Fruit fly (Drosophila melanogaster) whole organism, embryonic: ENCODE data around the gene CG15333.
A peak's percentile ranks its signal among the peaks of the same experiment; 100 is the strongest.

Source experiments
- ATbp ChIP-seq: fragments of 200-800 bp; sonication (Bioruptor generic); optimal IDR thresholded peaks from 2 replicates; lab custom pipeline; 2017; ENCODE audit warnings: missing biosample characterization, mild to moderate bottlenecking, missing genetic modification characterization, missing genetic modification reagents
- Aef1 ChIP-seq: fragments of 200-800 bp; sonication (Bioruptor generic); IDR thresholded peaks from 3 replicates; pipeline ENCODE4 v1.3.6; 2022; ENCODE audit warnings: missing biosample characterization, missing genetic modification characterization
- Asciz ChIP-seq: fragments of 200-800 bp; sonication (Bioruptor generic); optimal IDR thresholded peaks from 2 replicates; lab custom pipeline; 2017; ENCODE audit warnings: missing biosample characterization, mild to moderate bottlenecking, missing genetic modification characterization, missing genetic modification reagents
- B-H2 ChIP-seq: fragments of 200-800 bp; sonication (Bioruptor generic); optimal IDR thresholded peaks from 2 replicates; lab custom pipeline; 2018; ENCODE audit warnings: missing biosample characterization, mild to moderate bottlenecking, missing genetic modification characterization
- CG10147 ChIP-seq: fragments of 200-800 bp; sonication (Bioruptor generic); optimal IDR thresholded peaks from 2 replicates; lab custom pipeline; 2019; ENCODE audit warnings: missing biosample characterization, mild to moderate bottlenecking, missing genetic modification characterization, moderate library complexity
- CG10979 ChIP-seq: fragments of 200-800 bp; sonication (Bioruptor generic); optimal IDR thresholded peaks from 2 replicates; lab custom pipeline; 2018; ENCODE audit warnings: missing biosample characterization, mild to moderate bottlenecking, missing genetic modification characterization, moderate library complexity
- CG11085 ChIP-seq: fragments of 200-800 bp; sonication (Bioruptor generic); IDR thresholded peaks from 2 replicates; pipeline ENCODE4 v1.3.6; 2022; ENCODE audit warnings: missing biosample characterization, missing genetic modification characterization
- CG12104 ChIP-seq: fragments of 200-800 bp; sonication (Bioruptor generic); optimal IDR thresholded peaks from 3 replicates; lab custom pipeline; 2016; ENCODE audit warnings: missing biosample characterization, missing genetic modification characterization
- CG1233 ChIP-seq: fragments of 200-800 bp; sonication (Bioruptor generic); optimal IDR thresholded peaks from 4 replicates; lab custom pipeline; 2018; ENCODE audit warnings: missing biosample characterization, mild to moderate bottlenecking, missing genetic modification characterization
- CG14710 ChIP-seq: fragments of 200-800 bp; sonication (Bioruptor generic); optimal IDR thresholded peaks from 3 replicates; lab custom pipeline; 2019; ENCODE audit warnings: missing biosample characterization, mild to moderate bottlenecking, missing genetic modification characterization, moderate library complexity
- CG15696 ChIP-seq: fragments of 200-800 bp; sonication (Bioruptor generic); optimal IDR thresholded peaks from 2 replicates; lab custom pipeline; 2019; ENCODE audit warnings: missing biosample characterization, mild to moderate bottlenecking, missing genetic modification characterization, moderate library complexity
- CG1603 ChIP-seq: fragments of 200-800 bp; sonication (Bioruptor generic); optimal IDR thresholded peaks from 2 replicates; lab custom pipeline; 2019; ENCODE audit warnings: missing biosample characterization, mild to moderate bottlenecking, missing genetic modification characterization, moderate library complexity
- CG17328 ChIP-seq: fragments of 200-800 bp; sonication (Bioruptor generic); IDR thresholded peaks from 2 replicates; pipeline ENCODE4 v1.3.6; 2022; ENCODE audit warnings: missing biosample characterization, missing genetic modification characterization
- CG18262 ChIP-seq: fragments of 200-800 bp; optimal IDR thresholded peaks from 3 replicates; lab custom pipeline; 2019; ENCODE audit warnings: missing biosample characterization, mild to moderate bottlenecking, missing genetic modification characterization, moderate library complexity
- CG1832 ChIP-seq: fragments of 200-800 bp; sonication (Bioruptor generic); optimal IDR thresholded peaks from 2 replicates; lab custom pipeline; 2017; ENCODE audit warnings: missing biosample characterization, mild to moderate bottlenecking, missing genetic modification characterization, inconsistent platforms
- CG32772 ChIP-seq: fragments of 200-800 bp; sonication (Bioruptor generic); IDR thresholded peaks from 2 replicates; pipeline ENCODE4 v1.3.6; 2022; ENCODE audit warnings: missing biosample characterization, missing genetic modification characterization
- CG3281 ChIP-seq: fragments of 200-800 bp; sonication (Bioruptor generic); optimal IDR thresholded peaks from 3 replicates; lab custom pipeline; 2017; ENCODE audit warnings: missing biosample characterization, mild to moderate bottlenecking, missing genetic modification characterization
- CG6683 ChIP-seq: fragments of 200-800 bp; sonication (Bioruptor generic); optimal IDR thresholded peaks from 2 replicates; lab custom pipeline; 2017; ENCODE audit warnings: missing biosample characterization, mild to moderate bottlenecking, missing genetic modification characterization, missing genetic modification reagents
- CG6689 ChIP-seq: fragments of 200-800 bp; sonication (Bioruptor generic); IDR thresholded peaks from 2 replicates; pipeline ENCODE4 v1.3.6; 2022; ENCODE audit warnings: missing biosample characterization, missing genetic modification characterization
- CG7357 ChIP-seq: fragments of 200-800 bp; sonication (Bioruptor generic); IDR thresholded peaks from 3 replicates; pipeline ENCODE4 v1.3.6; 2022; ENCODE audit warnings: missing biosample characterization, missing genetic modification characterization
- CG7963 ChIP-seq: fragments of 200-800 bp; sonication (Bioruptor generic); IDR thresholded peaks from 3 replicates; pipeline ENCODE4 v1.3.6; 2022; ENCODE audit warnings: missing biosample characterization, missing genetic modification characterization; ENCODE audit not compliant: partially characterized antibody
- CG8281 ChIP-seq: fragments of 200-800 bp; sonication (Bioruptor generic); optimal IDR thresholded peaks from 2 replicates; lab custom pipeline; 2018; ENCODE audit warnings: missing biosample characterization, mild to moderate bottlenecking, missing genetic modification characterization, moderate library complexity
- CHES-1-like ChIP-seq: fragments of 200-800 bp; sonication (Bioruptor generic); optimal IDR thresholded peaks from 2 replicates; lab custom pipeline; 2016; ENCODE audit warnings: missing biosample characterization, missing genetic modification characterization
- CoRest ChIP-seq: fragments of 200-800 bp; sonication (Bioruptor generic); optimal IDR thresholded peaks from 3 replicates; lab custom pipeline; 2018; ENCODE audit warnings: missing biosample characterization, mild to moderate bottlenecking, missing genetic modification characterization, moderate library complexity
- Dip2 ChIP-seq: fragments of 200-800 bp; sonication (Bioruptor generic); IDR thresholded peaks from 2 replicates; pipeline ENCODE4 v1.3.6; 2022; ENCODE audit warnings: missing biosample characterization, missing genetic modification characterization
- Dip3 ChIP-seq: fragments of 200-800 bp; sonication (Bioruptor generic); optimal IDR thresholded peaks from 3 replicates; lab custom pipeline; 2016; ENCODE audit warnings: missing biosample characterization, missing genetic modification characterization
- Elba2 ChIP-seq: fragments of 200-800 bp; sonication (Bioruptor generic); optimal IDR thresholded peaks from 3 replicates; lab custom pipeline; 2016; ENCODE audit warnings: missing biosample characterization, missing genetic modification characterization
- Hr51 ChIP-seq, 2 experiments: fragments of 200-800 bp; sonication (Bioruptor generic); optimal IDR thresholded peaks; 2 replicates in 1 of 2; 3 replicates in 1 of 2; lab custom pipeline; 2016 to 2018; ENCODE audit warnings: missing biosample characterization in 2 of 2, missing genetic modification characterization in 2 of 2, mild to moderate bottlenecking in 1 of 2, moderate library complexity in 1 of 2
- NC2α ChIP-seq: fragments of 200-800 bp; sonication (Bioruptor generic); optimal IDR thresholded peaks from 2 replicates; lab custom pipeline; 2016; ENCODE audit warnings: missing biosample characterization, missing genetic modification characterization
- Neu2 ChIP-seq: fragments of 200-800 bp; sonication (Bioruptor generic); optimal IDR thresholded peaks from 3 replicates; lab custom pipeline; 2016; ENCODE audit warnings: missing biosample characterization, missing genetic modification characterization, borderline replicate concordance
- PHDP ChIP-seq: fragments of 200-800 bp; sonication (Bioruptor generic); optimal IDR thresholded peaks from 3 replicates; lab custom pipeline; 2018; ENCODE audit warnings: missing biosample characterization, mild to moderate bottlenecking, missing genetic modification characterization, moderate library complexity
- Pdp1 ChIP-seq, 2 experiments: fragments of 200-800 bp; sonication (Bioruptor generic); optimal IDR thresholded peaks; 3 replicates each; lab custom pipeline; 2016; ENCODE audit warnings: missing biosample characterization in 2 of 2, missing genetic modification characterization in 2 of 2, mild to moderate bottlenecking in 1 of 2, moderate library complexity in 1 of 2
- Spps ChIP-seq: fragments of 200-800 bp; sonication (Bioruptor generic); optimal IDR thresholded peaks from 2 replicates; lab custom pipeline; 2018; ENCODE audit warnings: missing biosample characterization, mild to moderate bottlenecking, missing genetic modification characterization
- YL-1 ChIP-seq: fragments of 200-800 bp; sonication (Bioruptor generic); optimal IDR thresholded peaks from 3 replicates; lab custom pipeline; 2017; ENCODE audit warnings: missing biosample characterization, mild to moderate bottlenecking, missing genetic modification characterization
- aop ChIP-seq: fragments of 200-800 bp; sonication (Bioruptor generic); IDR thresholded peaks from 2 replicates; pipeline ENCODE4 v1.3.6; 2022; ENCODE audit warnings: missing biosample characterization, missing genetic modification characterization
- cwo ChIP-seq: fragments of 200-800 bp; sonication (Bioruptor generic); optimal IDR thresholded peaks from 3 replicates; lab custom pipeline; 2017; ENCODE audit warnings: missing biosample characterization, missing genetic modification characterization, mild to moderate bottlenecking, moderate library complexity, missing genetic modification reagents
- dmrt11E ChIP-seq: fragments of 200-800 bp; sonication (Bioruptor generic); optimal IDR thresholded peaks from 3 replicates; lab custom pipeline; 2018; ENCODE audit warnings: missing biosample characterization, mild to moderate bottlenecking, missing genetic modification characterization, moderate library complexity
- ems ChIP-seq: fragments of 200-800 bp; sonication (Bioruptor generic); optimal IDR thresholded peaks from 3 replicates; lab custom pipeline; 2016; ENCODE audit warnings: missing biosample characterization, missing genetic modification characterization
- gcm ChIP-seq: fragments of 200-800 bp; sonication (Bioruptor generic); optimal IDR thresholded peaks from 2 replicates; lab custom pipeline; 2019; ENCODE audit warnings: missing biosample characterization, mild to moderate bottlenecking, missing genetic modification characterization, moderate library complexity
- oc ChIP-seq: fragments of 200-800 bp; sonication (Bioruptor generic); optimal IDR thresholded peaks from 2 replicates; lab custom pipeline; 2018; ENCODE audit warnings: missing biosample characterization, mild to moderate bottlenecking, missing genetic modification characterization, moderate library complexity
- org-1 ChIP-seq: fragments of 200-800 bp; sonication (Bioruptor generic); optimal IDR thresholded peaks from 2 replicates; lab custom pipeline; 2017; ENCODE audit warnings: missing biosample characterization, missing genetic modification characterization
- psq ChIP-seq: fragments of 200-800 bp; sonication (Bioruptor generic); optimal IDR thresholded peaks from 2 replicates; lab custom pipeline; 2017; ENCODE audit warnings: missing biosample characterization, missing genetic modification characterization
- repo ChIP-seq: fragments of 200-800 bp; sonication (Bioruptor generic); optimal IDR thresholded peaks from 2 replicates; lab custom pipeline; 2016; ENCODE audit warnings: missing biosample characterization, missing genetic modification characterization
- row ChIP-seq: fragments of 200-800 bp; sonication (Bioruptor generic); IDR thresholded peaks from 3 replicates; pipeline ENCODE4 v1.3.6; 2022; ENCODE audit warnings: missing biosample characterization, missing genetic modification characterization
- sc ChIP-seq, 3 experiments: fragments of >200 bp in 2 of 3; fragments of 200-800 bp in 1 of 3; sonication (Bioruptor generic) in 1 of 3; optimal IDR thresholded peaks; 2 replicates in 2 of 3; 3 replicates in 1 of 3; lab custom pipeline; 2017; ENCODE audit warnings: mild to moderate bottlenecking in 1 of 3, missing biosample characterization in 1 of 3, missing genetic modification characterization in 1 of 3, missing genetic modification reagents in 1 of 3
- schlank ChIP-seq: fragments of 200-800 bp; sonication (Bioruptor generic); optimal IDR thresholded peaks from 2 replicates; lab custom pipeline; 2018; ENCODE audit warnings: missing biosample characterization, mild to moderate bottlenecking, missing genetic modification characterization
- sna ChIP-seq: fragments of 200-800 bp; sonication (Bioruptor generic); IDR thresholded peaks from 2 replicates; pipeline ENCODE4 v1.3.6; 2022; ENCODE audit warnings: missing biosample characterization, missing genetic modification characterization; ENCODE audit not compliant: partially characterized antibody
- tll ChIP-seq, 2 experiments: fragments of 200-800 bp in 1 of 2; fragments of >200 bp in 1 of 2; sonication (Bioruptor generic) in 1 of 2; optimal IDR thresholded peaks; 2 replicates each; lab custom pipeline; 2017 to 2019; ENCODE audit warnings: missing biosample characterization in 2 of 2, missing genetic modification characterization in 2 of 2, mild to moderate bottlenecking in 1 of 2, moderate library complexity in 1 of 2
- ttk ChIP-seq: fragments of 200-800 bp; sonication (Bioruptor generic); IDR thresholded peaks from 2 replicates; pipeline ENCODE4 v2.1.2; 2022; ENCODE audit warnings: missing biosample characterization, missing genetic modification characterization
- wor ChIP-seq: fragments of 200-800 bp; sonication (Bioruptor generic); IDR thresholded peaks from 2 replicates; pipeline ENCODE4 v1.3.6; 2022; ENCODE audit warnings: missing biosample characterization, missing genetic modification characterization

CG15333 gene

dm6 chrX:7978027-7978426 lies 43.1 kb downstream of the CG15333 start (continued):
- TF ChIP-seq tll (GFP tag; optimal IDR thresholded peaks at IDR 0.05; lab: Kevin White, UChicago) (no peak), CG3281 (GFP tag; lab: Kevin White, UChicago) (no peak), CG32772 (GFP tag; lab: Robert Waterston, UW) (no peak), CG10147 (no peak), sna (no peak), Asciz (peak; percentile 30), Pdp1 (GFP tag; optimal IDR thresholded peaks at IDR 0.05; lab: Kevin White, UChicago) (peak in 1 of 2 experiments; percentile 81), Neu2 (GFP tag; lab: Kevin White, UChicago) (no peak), CG1832 (GFP tag; lab: Kevin White, UChicago) (no peak), Dip2 (no peak), CG17328 (GFP tag; lab: Robert Waterston, UW) (no peak), CG7963 (GFP tag; lab: Robert Waterston, UW) (no peak), Elba2 (GFP tag; lab: Kevin White, UChicago) (no peak), ATbp (GFP tag; lab: Kevin White, UChicago) (peak; percentile 40), CG14710 (peak; percentile 35), schlank (tag; lab: Kevin White, UChicago) (no peak), dmrt11E (tag; lab: Kevin White, UChicago) (peak; percentile 40), ttk (GFP tag; lab: Robert Waterston, UW) (no peak), NC2α (GFP tag; lab: Kevin White, UChicago) (no peak), CG1603 (tag; lab: Kevin White, UChicago) (peak; percentile 44), Dip3 (GFP tag; lab: Kevin White, UChicago) (no peak), psq (GFP tag; lab: Kevin White, UChicago) (no peak), aop (GFP tag; lab: Robert Waterston, UW) (no peak), oc (tag; lab: Kevin White, UChicago) (no peak), ems (no peak), Hr51 (GFP tag; optimal IDR thresholded peaks at IDR 0.05; lab: Kevin White, UChicago) (peak in 1 of 2 experiments; percentile 23), repo (GFP tag; lab: Kevin White, UChicago) (no peak), Spps (no peak), sc (optimal IDR thresholded peaks at IDR 0.05; lab: Kevin White, UChicago) (no peak), sc (GFP tag; optimal IDR thresholded peaks at IDR 0.05; lab: Kevin White, UChicago) (peak; percentile 12), CG8281 (tag; lab: Kevin White, UChicago) (no peak), row (GFP tag; lab: Robert Waterston, UW) (peak; percentile 45; the same call in 2 of the 3 replicates), wor (GFP tag; lab: Robert Waterston, UW) (no peak), gcm (no peak), CG11085 (GFP tag; lab: Robert Waterston, UW) (no peak), CoRest (tag; lab: Kevin White, UChicago) (peak; percentile 23), CG15696 (tag; lab: Kevin White, UChicago) (no peak), B-H2 (GFP tag; lab: Kevin White, UChicago) (no peak), CHES-1-like (GFP tag; lab: Kevin White, UChicago) (no peak), YL-1 (no peak), CG18262 (peak; percentile 50), Aef1 (GFP tag; lab: Robert Waterston, UW) (no peak), CG1233 (no peak), CG10979 (peak; percentile 42), CG6683 (GFP tag; lab: Kevin White, UChicago) (no peak), PHDP (tag; lab: Kevin White, UChicago) (peak; percentile 4), CG12104 (GFP tag; lab: Kevin White, UChicago) (no peak), org-1 (GFP tag; lab: Kevin White, UChicago) (peak; percentile 4), cwo (GFP tag; lab: Kevin White, UChicago) (no peak), CG6689 (GFP tag; lab: Robert Waterston, UW) (no peak), CG7357 (GFP tag; lab: Robert Waterston, UW) (no peak)
